Fruit fly (Drosophila melanogaster): ENCODE measurements around the gene CG13887.

The CG13887 gene

DNA sequence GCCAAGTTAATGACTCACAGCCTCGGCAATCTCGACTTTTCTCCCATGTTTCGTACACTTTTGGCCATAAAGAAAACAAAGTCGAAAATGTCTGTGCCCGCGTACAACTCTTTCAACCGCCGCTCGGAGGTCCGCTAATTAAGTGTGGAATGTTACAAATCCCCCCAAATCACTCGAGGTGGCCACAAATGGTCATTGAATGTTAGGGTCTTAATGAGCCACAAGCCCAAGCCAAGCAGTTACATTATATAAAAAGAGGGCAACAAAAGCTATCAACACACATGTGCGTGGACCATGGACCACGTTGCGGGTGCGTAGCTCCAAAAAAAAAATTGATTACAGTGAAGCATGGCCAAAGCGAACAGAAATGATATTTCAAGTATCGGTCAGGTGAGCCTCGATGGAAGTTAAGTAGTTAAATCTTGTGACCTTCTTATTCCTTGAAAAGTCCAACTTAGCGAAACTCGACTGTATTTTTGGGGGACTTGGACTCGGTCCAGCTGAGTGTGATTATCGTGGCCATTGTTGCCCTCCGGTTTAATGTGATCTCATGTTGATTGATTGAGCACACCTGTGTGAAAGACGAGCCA lies 18.3 kb upstream of the CG13887 start (continued):
- TF ChIP-seq Atf6 (GFP tag; IDR thresholded peaks at IDR 0.05) (peak; percentile 93), row (GFP tag; IDR thresholded peaks at IDR 0.05) (peak; percentile 95), Tbp (GFP tag; optimal IDR thresholded peaks at IDR 0.05) (no peak), CG6683 (GFP tag; optimal IDR thresholded peaks at IDR 0.05) (peak; percentile 58), Ravus (GFP tag; IDR thresholded peaks at IDR 0.05) (peak; percentile 44), prd (optimal IDR thresholded peaks at IDR 0.05) (no peak), prd (GFP tag; IDR thresholded peaks at IDR 0.05) (peak; percentile 95), CG4360 (GFP tag; IDR thresholded peaks at IDR 0.05) (peak; percentile 39; the same call in 1 of the 2 replicates), D19A (tag; optimal IDR thresholded peaks at IDR 0.05) (peak; percentile 74), lmd (GFP tag; IDR thresholded peaks at IDR 0.05) (peak; percentile 94), MBD-R2 (GFP tag; IDR thresholded peaks at IDR 0.05) (peak; percentile 71), Dek (tag; optimal IDR thresholded peaks at IDR 0.05) (peak; percentile 89), CG10321 (GFP tag; IDR thresholded peaks at IDR 0.05) (peak; percentile 74), sens (GFP tag) (peak; percentile 96), pum (GFP tag; optimal IDR thresholded peaks at IDR 0.05) (peak; percentile 87), Hsf (GFP tag; optimal IDR thresholded peaks at IDR 0.05) (peak; percentile 78), CG10366 (GFP tag; IDR thresholded peaks at IDR 0.05) (peak; percentile 96), CG1603 (tag; optimal IDR thresholded peaks at IDR 0.05) (peak; percentile 93), Scr (GFP tag; IDR thresholded peaks at IDR 0.05; ENCODE audit: partially characterized antibody) (no peak), Ptx1 (GFP tag; IDR thresholded peaks at IDR 0.05) (peak; percentile 96), CG18476 (GFP tag; optimal IDR thresholded peaks at IDR 0.05) (peak; percentile 76), ttk (GFP tag; IDR thresholded peaks at IDR 0.05) (peak; percentile 95), CG17328 (GFP tag; IDR thresholded peaks at IDR 0.05) (peak; percentile 97), ci (GFP tag; IDR thresholded peaks at IDR 0.05) (peak; percentile 98), CG11723 (GFP tag; optimal IDR thresholded peaks at IDR 0.05) (peak; percentile 76), Taf1 (GFP tag; IDR thresholded peaks at IDR 0.05) (peak; percentile 76), CG3163 (GFP tag; optimal IDR thresholded peaks at IDR 0.05) (peak; percentile 66), pnt (GFP tag; optimal IDR thresholded peaks at IDR 0.05) (peak; percentile 89), emc (GFP tag; optimal IDR thresholded peaks at IDR 0.05) (peak; percentile 73), CG14667 (GFP tag; IDR thresholded peaks at IDR 0.05) (peak; percentile 85), CG11456 (GFP tag; IDR thresholded peaks at IDR 0.05) (peak; percentile 94), Ada2b (GFP tag; IDR thresholded peaks at IDR 0.05) (peak; percentile 94), Dll (GFP tag; IDR thresholded peaks at IDR 0.05; ENCODE audit: partially characterized antibody) (no peak), vnd (GFP tag; IDR thresholded peaks at IDR 0.05; ENCODE audit: partially characterized antibody) (no peak), dmrt99B (tag; optimal IDR thresholded peaks at IDR 0.05) (peak; percentile 92), lola (GFP tag; optimal IDR thresholded peaks at IDR 0.05) (peak in 1 of 3 experiments; percentile 59), gfzf (GFP tag; optimal IDR thresholded peaks at IDR 0.05) (no peak), CG7987 (GFP tag; optimal IDR thresholded peaks at IDR 0.05) (peak; percentile 38), btn (GFP tag; optimal IDR thresholded peaks at IDR 0.05) (peak; percentile 79), Hr39 (optimal IDR thresholded peaks at IDR 0.05) (no peak), CG16813 (GFP tag; IDR thresholded peaks at IDR 0.05; ENCODE audit: partially characterized antibody) (no peak), ase (GFP tag; IDR thresholded peaks at IDR 0.05) (peak; percentile 95), CG8765 (GFP tag; IDR thresholded peaks at IDR 0.05) (peak; percentile 49), ems (GFP tag; optimal IDR thresholded peaks at IDR 0.05) (peak; percentile 87), salm (tag; optimal IDR thresholded peaks at IDR 0.05) (peak; percentile 67), Usf (GFP tag; optimal IDR thresholded peaks at IDR 0.05) (peak; percentile 60), CG4707 (GFP tag; optimal IDR thresholded peaks at IDR 0.05) (peak; percentile 78), stwl (tag; optimal IDR thresholded peaks at IDR 0.05) (no peak), CG34422 (GFP tag; IDR thresholded peaks at IDR 0.05) (peak; percentile 97), Awh (GFP tag; IDR thresholded peaks at IDR 0.05) (peak; percentile 94), CG31224 (GFP tag; IDR thresholded peaks at IDR 0.05) (peak; percentile 83), CG30431 (GFP tag; optimal IDR thresholded peaks at IDR 0.05) (peak; percentile 76)
